Worm (Caenorhabditis elegans) whole organism, L4 larva: ENCODE measurements around the gene str-52.

Source experiments
- F10B5.3 ChIP-seq: sonication (generic microtip); optimal IDR thresholded peaks from 2 replicates; lab custom pipeline; 2016; ENCODE audit warnings: mild to moderate bottlenecking, missing genetic modification characterization, missing compliant biosample characterization
- Y5F2A.4 ChIP-seq: fragments of 200-800 bp; sonication (Bioruptor generic); optimal IDR thresholded peaks from 2 replicates; lab custom pipeline; 2018; ENCODE audit warnings: mild to moderate bottlenecking, missing genetic modification characterization, missing compliant biosample characterization
- Y75B8A.6 ChIP-seq: fragments of 200-800 bp; sonication (Bioruptor generic); IDR thresholded peaks from 2 replicates; pipeline ENCODE4 v1.3.6; 2022; ENCODE audit warnings: missing genetic modification reagents, missing genetic modification characterization, missing compliant biosample characterization
- attf-4 ChIP-seq: sonication (generic microtip); optimal IDR thresholded peaks from 3 replicates; lab custom pipeline; 2017; ENCODE audit warnings: missing biosample characterization, missing genetic modification characterization
- ceh-82 ChIP-seq: sonication (generic microtip); optimal IDR thresholded peaks from 2 replicates; lab custom pipeline; 2017; ENCODE audit warnings: missing biosample characterization, missing genetic modification characterization
- cey-2 ChIP-seq: sonication (generic microtip); optimal IDR thresholded peaks from 3 replicates; lab custom pipeline; 2017; ENCODE audit warnings: missing genetic modification characterization, mild to moderate bottlenecking, missing compliant biosample characterization, antibody characterized with exemption, borderline replicate concordance; ENCODE audit not compliant: insufficient read depth
- dve-1 ChIP-seq: sonication (generic microtip); optimal IDR thresholded peaks from 2 replicates; lab custom pipeline; 2017; ENCODE audit warnings: antibody characterized with exemption, mild to moderate bottlenecking, missing genetic modification characterization, missing compliant biosample characterization; ENCODE audit not compliant: insufficient read depth
- egl-27 ChIP-seq: sonication (generic microtip); optimal IDR thresholded peaks from 3 replicates; lab custom pipeline; 2017; ENCODE audit warnings: missing biosample characterization, missing genetic modification reagents, missing genetic modification characterization
- lin-39 ChIP-seq: fragments of 150-350 bp; optimal IDR thresholded peaks from 2 replicates; lab custom pipeline; 2014; ENCODE audit warnings: missing biosample characterization, missing genetic modification reagents, missing genetic modification characterization
- lsy-2 ChIP-seq, 2 experiments: fragments of 150-350 bp in 1 of 2; sonication (generic microtip) in 1 of 2; optimal IDR thresholded peaks; 2 replicates each; lab custom pipeline; 2014 to 2017; ENCODE audit warnings: missing biosample characterization in 2 of 2, missing genetic modification characterization in 2 of 2
- mdl-1 ChIP-seq, 2 experiments: fragments of 150-350 bp in 1 of 2; sonication (generic microtip) in 1 of 2; optimal IDR thresholded peaks; 2 replicates each; lab custom pipeline; 2014 to 2017; ENCODE audit warnings: missing biosample characterization in 2 of 2, missing genetic modification characterization in 2 of 2
- nhr-102 ChIP-seq: sonication (generic microtip); optimal IDR thresholded peaks from 2 replicates; lab custom pipeline; 2016; ENCODE audit warnings: mild to moderate bottlenecking, missing genetic modification characterization, moderate library complexity, missing compliant biosample characterization
- nhr-6 ChIP-seq: fragments of 150-350 bp; optimal IDR thresholded peaks from 2 replicates; lab custom pipeline; 2014; ENCODE audit warnings: missing biosample characterization, missing genetic modification characterization
- nhr-77 ChIP-seq: fragments of 150-350 bp; optimal IDR thresholded peaks from 2 replicates; lab custom pipeline; 2014; ENCODE audit warnings: missing biosample characterization, missing genetic modification characterization
- sdz-12 ChIP-seq: fragments of 200-800 bp; sonication (Bioruptor generic); optimal IDR thresholded peaks from 2 replicates; lab custom pipeline; 2018; ENCODE audit warnings: mild to moderate bottlenecking, missing genetic modification characterization, missing compliant biosample characterization
- skn-1 ChIP-seq: fragments of 150-350 bp; optimal IDR thresholded peaks from 2 replicates; lab custom pipeline; 2014; ENCODE audit warnings: missing biosample characterization, missing genetic modification characterization
- tag-97 ChIP-seq: fragments of 200-800 bp; sonication (Bioruptor generic); IDR thresholded peaks from 2 replicates; pipeline ENCODE4 v1.3.6; 2022; ENCODE audit warnings: missing genetic modification characterization, missing compliant biosample characterization
- zip-2 ChIP-seq: fragments of 150-350 bp; optimal IDR thresholded peaks from 2 replicates; lab custom pipeline; 2014; ENCODE audit warnings: missing biosample characterization, missing genetic modification characterization

Gene str-52

ce11 chrV:2103118-2103517 is 42.8 kb downstream of the str-52 start, which contains the start of gene F36F12.1:
Gene F36F12.1 (minus strand): TSS chrV:2103218.
- no peak for TF ChIP-seq Y75B8A.6 (GFP tag; lab: Robert Waterston, UW)

- TF ChIP-seq nhr-6 (tag; lab: Kevin White, UChicago) (no peak), nhr-102 (no peak), nhr-77 (tag; lab: Kevin White, UChicago) (no peak)
- TF ChIP-seq, all 104 proteins: peak for 0
These were observed 46.9 kb downstream of the str-52 start, which contains the start of gene F36F12.7 for ce11 chrV:2099040-2099439. Gene F36F12.7 (plus strand): TSS chrV:2099340.

- TF ChIP-seq egl-27 (no peak), mdl-1 (tag; optimal IDR thresholded peaks at IDR 0.05; lab: Kevin White, UChicago) (no peak), tag-97 (GFP tag; lab: Robert Waterston, UW) (no peak), Y5F2A.4 (GFP tag; lab: Kevin White, UChicago) (no peak), zip-2 (no peak), dve-1 (tag; lab: Kevin White, UChicago) (no peak), lin-39 (tag; lab: Kevin White, UChicago) (no peak), F10B5.3 (tag; lab: Kevin White, UChicago) (no peak), ceh-82 (tag; lab: Kevin White, UChicago) (no peak), sdz-12 (no peak), skn-1 (no peak)
These were observed 48.3 kb downstream of the str-52 start, which contains the start of gene clec-208 for ce11 chrV:2097653-2098052. Gene clec-208 (plus strand): TSS chrV:2097953.

ce11 chrV:2095772-2096171 is 50.2 kb downstream of the str-52 start, which contains the start of gene clec-207:
Gene clec-207 (plus strand): TSS chrV:2096072.
- no peak for TF ChIP-seq lsy-2 (tag; optimal IDR thresholded peaks at IDR 0.05; lab: Kevin White, UChicago)
- TF ChIP-seq cey-2 (tag; lab: Kevin White, UChicago): no peak
- TF ChIP-seq attf-4 (tag; lab: Kevin White, UChicago): no peak
